Worm (Caenorhabditis elegans): ENCODE measurements around the gene C08B6.10.

DNA sequence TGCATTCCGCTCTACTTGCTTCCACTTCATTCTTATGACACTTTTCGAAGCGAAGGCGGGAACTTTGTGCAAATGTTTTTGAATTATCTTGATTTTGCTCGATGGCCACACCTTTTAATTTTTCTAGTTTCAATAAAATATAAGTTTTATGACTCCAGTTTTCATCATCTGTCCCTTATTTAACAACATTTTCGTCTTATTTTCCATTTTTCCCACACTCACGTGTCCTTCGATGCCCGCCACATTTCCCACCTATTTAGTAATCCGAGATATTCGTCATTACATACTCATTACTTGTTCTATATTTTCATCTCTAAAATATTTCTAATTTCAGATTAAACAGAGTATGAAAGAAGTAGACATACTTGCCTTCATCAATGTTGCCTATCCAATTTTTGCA, 30.9 kb upstream of the C08B6.10 start, which contains the start of gene srd-49:
- no peak for TF ChIP-seq lsy-2 (tag; optimal IDR thresholded peaks at IDR 0.05)
- TF ChIP-seq nhr-28 (tag; optimal IDR thresholded peaks at IDR 0.05), result no peak
- TF ChIP-seq nhr-237 (tag; optimal IDR thresholded peaks at IDR 0.05), result no peak
- TF ChIP-seq blmp-1 (tag; optimal IDR thresholded peaks at IDR 0.05), result no peak
- no peak for TF ChIP-seq ztf-11 (tag; optimal IDR thresholded peaks at IDR 0.05)
- no peak for TF ChIP-seq lin-32 (GFP tag; optimal IDR thresholded peaks at IDR 0.05)
- no peak for TF ChIP-seq mep-1 (tag; optimal IDR thresholded peaks at IDR 0.05)
